Fruit fly (Drosophila melanogaster): ENCODE results near the gene CG33286.

CG33286 gene

DNA sequence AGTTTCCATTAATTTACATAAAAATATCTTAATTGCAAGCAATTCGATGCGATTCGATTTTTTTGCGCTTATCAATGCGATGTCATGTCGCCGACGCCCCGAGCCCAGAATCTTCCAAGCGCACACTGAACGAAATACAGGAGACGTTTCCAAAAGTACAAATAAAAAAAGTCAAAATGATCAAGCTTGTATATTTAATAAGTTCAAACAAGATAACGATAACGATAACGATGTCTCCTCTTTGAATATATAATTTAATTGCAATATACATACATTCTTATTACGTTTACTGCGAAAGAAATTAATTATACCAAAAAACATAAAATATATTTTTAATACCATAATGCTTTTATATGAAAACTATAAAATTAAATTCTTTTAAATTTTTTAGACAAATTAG is 15.7 kb upstream of the CG33286 start:
- TF ChIP-seq Clk (GFP tag; optimal IDR thresholded peaks at IDR 0.05): no peak
- TF ChIP-seq CG11617 (GFP tag; optimal IDR thresholded peaks at IDR 0.05): no peak
- TF ChIP-seq bab1 (GFP tag; optimal IDR thresholded peaks at IDR 0.05): no peak
- no peak for TF ChIP-seq ovo (GFP tag; optimal IDR thresholded peaks at IDR 0.05)
- TF ChIP-seq toe (GFP tag; optimal IDR thresholded peaks at IDR 0.05): no peak
- no peak for TF ChIP-seq CG7045 (GFP tag; optimal IDR thresholded peaks at IDR 0.05)
- no peak for TF ChIP-seq kay (GFP tag; ENCODE audit: borderline replicate concordance)

DNA sequence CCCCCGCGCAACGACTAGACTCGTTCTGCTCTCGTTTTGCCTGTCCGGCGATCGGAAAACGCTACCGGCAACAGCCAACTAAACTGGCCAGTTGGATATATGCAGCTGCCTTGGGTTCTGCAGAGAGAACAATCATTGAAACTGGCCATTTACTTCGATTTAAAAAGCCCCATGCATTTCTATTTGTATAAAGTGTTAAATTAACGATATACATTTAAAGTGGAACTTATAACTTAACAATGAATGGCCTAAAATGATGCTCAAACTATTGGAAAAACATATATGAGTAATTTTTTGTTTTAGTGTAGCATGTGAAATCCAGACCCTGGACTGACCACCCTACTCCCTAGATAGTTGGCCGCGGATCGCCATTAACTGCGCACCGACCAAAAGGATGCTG is 14.4 kb upstream of the CG33286 start:
- no peak for TF ChIP-seq CG33017 (tag; optimal IDR thresholded peaks at IDR 0.05)
- TF ChIP-seq Clk (GFP tag; optimal IDR thresholded peaks at IDR 0.05): no peak
- no peak for TF ChIP-seq cic (GFP tag; optimal IDR thresholded peaks at IDR 0.05)
- TF ChIP-seq tj (GFP tag; optimal IDR thresholded peaks at IDR 0.05): no peak
- TF ChIP-seq Crg-1 (GFP tag; optimal IDR thresholded peaks at IDR 0.05): no peak
- no peak for TF ChIP-seq CG7101 (tag; optimal IDR thresholded peaks at IDR 0.05)
- TF ChIP-seq bab1 (GFP tag; optimal IDR thresholded peaks at IDR 0.05): no peak
- TF ChIP-seq Hr96 (GFP tag; optimal IDR thresholded peaks at IDR 0.05): no peak
- TF ChIP-seq pad (GFP tag; optimal IDR thresholded peaks at IDR 0.05): no peak
- TF ChIP-seq ovo (GFP tag; optimal IDR thresholded peaks at IDR 0.05): no peak
- no peak for TF ChIP-seq Mnt (GFP tag; optimal IDR thresholded peaks at IDR 0.05)
- TF ChIP-seq CG7045 (GFP tag; optimal IDR thresholded peaks at IDR 0.05): no peak
- no peak for TF ChIP-seq CG1620 (GFP tag; optimal IDR thresholded peaks at IDR 0.05)
- no peak for TF ChIP-seq kay (GFP tag; ENCODE audit: borderline replicate concordance)
- no peak for TF ChIP-seq CG12768 (GFP tag; optimal IDR thresholded peaks at IDR 0.05)

DNA sequence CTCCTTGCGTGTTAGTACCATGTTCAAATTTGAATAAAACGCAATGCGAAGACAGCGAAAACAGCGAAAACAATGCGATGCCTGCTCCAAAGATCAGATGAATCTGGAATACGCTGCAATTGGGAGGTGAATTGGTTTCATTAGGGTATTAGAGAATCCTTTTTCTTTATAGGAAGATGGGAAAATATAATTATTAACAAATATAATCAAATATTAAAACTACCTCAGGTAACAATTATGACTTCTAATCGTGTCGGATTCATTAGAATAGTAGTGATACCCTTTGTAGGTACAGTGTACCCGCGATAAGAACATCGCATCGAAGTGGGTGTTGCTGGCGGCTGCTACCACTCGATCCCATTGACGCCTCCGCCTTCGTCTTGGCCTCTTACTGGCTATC is 13.4 kb upstream of the CG33286 start:
- TF ChIP-seq Crg-1 (GFP tag; optimal IDR thresholded peaks at IDR 0.05): no peak
- TF ChIP-seq pad (GFP tag; optimal IDR thresholded peaks at IDR 0.05): no peak
- no peak for TF ChIP-seq kay (GFP tag; ENCODE audit: borderline replicate concordance)
- no peak for TF ChIP-seq CG5204 (GFP tag; optimal IDR thresholded peaks at IDR 0.05)
- TF ChIP-seq CG11617 (GFP tag; optimal IDR thresholded peaks at IDR 0.05): no peak
- no peak for TF ChIP-seq CG12768 (GFP tag; optimal IDR thresholded peaks at IDR 0.05)
- no peak for TF ChIP-seq CG7101 (tag; optimal IDR thresholded peaks at IDR 0.05)
- TF ChIP-seq CG1620 (GFP tag; optimal IDR thresholded peaks at IDR 0.05): no peak
- TF ChIP-seq CG33017 (tag; optimal IDR thresholded peaks at IDR 0.05): no peak
- no peak for TF ChIP-seq ovo (GFP tag; optimal IDR thresholded peaks at IDR 0.05)

DNA sequence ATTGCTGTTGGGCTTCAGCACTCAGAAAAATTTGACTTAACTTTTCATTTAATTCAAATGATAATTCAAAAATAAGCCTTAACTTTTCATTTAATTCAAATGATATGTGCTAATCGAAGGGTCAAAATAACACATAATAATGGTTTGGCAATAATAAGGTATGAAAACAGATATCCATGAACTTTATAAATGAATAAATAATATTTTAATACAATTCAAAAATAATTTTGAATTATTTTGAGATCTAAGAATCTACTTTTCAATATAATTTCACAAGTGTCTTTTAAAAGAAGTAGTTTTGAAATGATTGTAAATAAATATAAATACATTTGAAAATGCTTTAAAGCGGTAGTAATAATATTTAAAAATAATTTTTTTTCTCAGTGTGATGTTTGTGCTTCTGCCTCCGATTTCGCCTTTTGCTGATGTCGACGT is 12.4 kb upstream of the CG33286 start:
- TF ChIP-seq Mnt (GFP tag; optimal IDR thresholded peaks at IDR 0.05) (no peak), cnc (optimal IDR thresholded peaks at IDR 0.05) (no peak), Clk (GFP tag; optimal IDR thresholded peaks at IDR 0.05) (no peak), toe (GFP tag; optimal IDR thresholded peaks at IDR 0.05) (no peak), CG33017 (tag; optimal IDR thresholded peaks at IDR 0.05) (no peak), CG7101 (tag; optimal IDR thresholded peaks at IDR 0.05) (no peak)

DNA sequence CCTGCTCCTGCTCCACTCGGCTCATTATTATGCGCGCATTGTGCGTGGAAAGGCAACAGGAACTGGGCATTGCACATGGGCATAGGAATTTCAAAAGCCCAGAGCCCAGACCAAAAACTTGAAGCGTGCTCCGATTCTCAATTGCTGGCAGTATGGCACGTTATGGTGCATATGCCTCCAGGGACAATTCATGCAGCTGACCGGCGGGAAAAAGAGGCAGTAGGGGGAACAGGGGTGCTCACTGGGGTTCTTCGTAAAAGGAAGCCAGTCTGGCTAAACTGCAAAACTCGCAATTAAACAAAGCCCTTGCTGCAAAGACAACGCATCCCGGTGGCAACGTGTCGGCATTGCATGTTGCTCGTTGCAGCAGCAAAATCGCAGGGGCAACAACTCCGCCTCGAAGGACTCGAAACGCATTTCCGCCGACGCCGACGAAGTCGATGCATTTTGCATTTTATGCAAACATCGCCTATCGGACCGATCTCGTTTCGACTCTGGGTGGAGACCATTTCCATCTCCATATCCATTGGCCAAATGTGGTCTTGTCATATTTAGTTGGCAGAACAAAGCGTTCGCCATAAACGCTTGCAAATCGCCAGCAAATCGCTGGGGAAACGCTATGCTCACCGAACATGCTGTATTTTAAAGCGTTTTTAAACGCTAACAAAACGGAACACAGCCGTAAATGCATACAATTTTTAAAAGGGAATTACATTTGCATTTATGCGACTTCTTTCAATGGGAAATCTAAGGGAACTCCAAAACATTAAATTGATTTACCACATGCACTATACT is 10.1 kb upstream of the CG33286 start:
- no peak for TF ChIP-seq kay (GFP tag; ENCODE audit: borderline replicate concordance)
- TF ChIP-seq pad (GFP tag; optimal IDR thresholded peaks at IDR 0.05): no peak
- TF ChIP-seq CG1620 (GFP tag; optimal IDR thresholded peaks at IDR 0.05): no peak
- TF ChIP-seq CG7045 (GFP tag; optimal IDR thresholded peaks at IDR 0.05): no peak
- no peak for TF ChIP-seq cnc (optimal IDR thresholded peaks at IDR 0.05)
- no peak for TF ChIP-seq ovo (GFP tag; optimal IDR thresholded peaks at IDR 0.05)
- no peak for TF ChIP-seq cic (GFP tag; optimal IDR thresholded peaks at IDR 0.05)
- no peak for TF ChIP-seq tj (GFP tag; optimal IDR thresholded peaks at IDR 0.05)
- TF ChIP-seq CG5204 (GFP tag; optimal IDR thresholded peaks at IDR 0.05): no peak
- TF ChIP-seq toe (GFP tag; optimal IDR thresholded peaks at IDR 0.05): no peak
- no peak for TF ChIP-seq CG12768 (GFP tag; optimal IDR thresholded peaks at IDR 0.05)
- TF ChIP-seq CG7101 (tag; optimal IDR thresholded peaks at IDR 0.05): no peak
- no peak for TF ChIP-seq CG33017 (tag; optimal IDR thresholded peaks at IDR 0.05)

DNA sequence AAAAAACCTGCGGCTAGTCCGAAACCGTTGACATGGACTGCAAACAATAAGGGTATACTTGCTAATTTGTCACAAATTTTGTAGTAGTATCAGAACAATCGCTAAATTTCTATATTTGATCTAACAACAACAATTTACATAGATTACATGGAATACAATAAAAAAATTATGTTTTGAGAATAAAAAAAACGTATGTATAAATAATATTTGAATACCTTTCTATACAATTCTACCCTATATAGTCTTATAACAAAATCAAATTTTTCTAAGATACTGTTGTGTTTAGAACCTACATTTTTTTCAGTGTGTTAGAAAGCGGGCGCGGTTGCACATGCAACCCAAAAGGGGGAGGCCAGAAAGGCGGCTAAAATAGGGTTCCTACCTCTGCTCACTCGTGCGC is 8.8 kb upstream of the CG33286 start:
- TF ChIP-seq CG7045 (GFP tag; optimal IDR thresholded peaks at IDR 0.05): no peak
- TF ChIP-seq bab1 (GFP tag; optimal IDR thresholded peaks at IDR 0.05): no peak
- no peak for TF ChIP-seq kay (GFP tag; ENCODE audit: borderline replicate concordance)
- no peak for TF ChIP-seq cic (GFP tag; optimal IDR thresholded peaks at IDR 0.05)
- TF ChIP-seq Mnt (GFP tag; optimal IDR thresholded peaks at IDR 0.05): no peak
- no peak for TF ChIP-seq CG1620 (GFP tag; optimal IDR thresholded peaks at IDR 0.05)
- no peak for TF ChIP-seq CG11617 (GFP tag; optimal IDR thresholded peaks at IDR 0.05)
- no peak for TF ChIP-seq CG12768 (GFP tag; optimal IDR thresholded peaks at IDR 0.05)
- no peak for TF ChIP-seq CG5204 (GFP tag; optimal IDR thresholded peaks at IDR 0.05)
- TF ChIP-seq Clk (GFP tag; optimal IDR thresholded peaks at IDR 0.05): no peak
- no peak for TF ChIP-seq tj (GFP tag; optimal IDR thresholded peaks at IDR 0.05)

DNA sequence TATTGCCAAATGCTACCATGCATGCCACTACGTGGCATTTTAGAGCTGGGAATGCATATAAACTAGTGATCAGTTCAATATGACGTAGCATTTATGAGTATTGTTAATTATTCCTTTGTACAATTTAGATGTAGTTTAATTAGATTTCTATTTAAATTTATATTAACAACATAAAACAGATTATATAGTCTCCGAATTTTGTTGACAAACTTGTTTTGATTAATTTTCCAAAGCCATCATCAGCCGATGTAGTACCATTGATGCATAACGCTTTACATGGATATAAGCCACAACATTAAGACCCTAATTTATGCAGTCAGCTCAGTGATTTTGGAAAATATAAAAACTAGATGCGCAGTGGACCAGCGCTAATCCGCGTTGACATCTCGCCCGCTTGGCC is 8.0 kb upstream of the CG33286 start:
- TF ChIP-seq bab1 (GFP tag; optimal IDR thresholded peaks at IDR 0.05) (no peak), CG14711 (tag; optimal IDR thresholded peaks at IDR 0.05) (no peak), ovo (GFP tag; optimal IDR thresholded peaks at IDR 0.05) (no peak), pad (GFP tag; optimal IDR thresholded peaks at IDR 0.05) (no peak), cic (GFP tag; optimal IDR thresholded peaks at IDR 0.05) (no peak), tj (GFP tag; optimal IDR thresholded peaks at IDR 0.05) (no peak), CG33017 (tag; optimal IDR thresholded peaks at IDR 0.05) (no peak), CG12768 (GFP tag; optimal IDR thresholded peaks at IDR 0.05) (no peak)

Data from whole organism, adult.